Worm (Caenorhabditis elegans) whole organism, L1 larva: ENCODE results near the gene srh-218.

ENCODE experiments used
- aha-1 ChIP-seq: fragments of 150-350 bp; optimal IDR thresholded peaks from 2 replicates; lab custom pipeline; 2014; ENCODE audit warnings: missing biosample characterization, missing genetic modification characterization
- efl-1 ChIP-seq, 4 experiments: fragments of 150-350 bp; optimal IDR thresholded peaks in 3 of 4; peaks in 1 of 4; 1 replicate in 1 of 4; 2 replicates in 3 of 4; lab custom pipeline; 2014; ENCODE audit warnings: missing biosample characterization in 2 of 4, missing genetic modification characterization in 2 of 4, missing genetic modification reagents in 2 of 4
- lin-13 ChIP-seq: fragments of 150-350 bp; optimal IDR thresholded peaks from 2 replicates; lab custom pipeline; 2014; ENCODE audit warnings: missing biosample characterization, missing genetic modification reagents, missing genetic modification characterization
- mef-2 ChIP-seq: fragments of 150-350 bp; optimal IDR thresholded peaks from 2 replicates; lab custom pipeline; 2014; ENCODE audit warnings: missing biosample characterization, missing genetic modification characterization

DNA sequence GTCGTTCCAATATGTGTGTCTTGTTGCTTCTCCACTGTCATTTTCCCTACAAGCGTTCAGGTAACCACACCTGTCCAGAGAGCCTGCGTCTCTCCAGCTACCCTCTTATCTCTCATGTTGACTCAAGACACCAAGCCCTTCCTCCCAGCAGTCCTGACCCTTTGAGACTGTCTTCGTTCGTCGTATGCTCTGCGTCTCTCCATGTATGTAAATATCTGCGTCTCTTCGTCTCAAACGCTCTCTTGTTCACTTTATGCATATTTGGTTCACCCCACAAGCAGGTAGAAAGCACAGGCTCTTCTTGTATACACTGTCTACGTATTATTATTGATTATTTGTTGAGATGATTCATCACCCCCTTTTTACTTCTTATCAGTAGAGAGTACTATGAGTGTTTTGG lies 4.0 kb downstream of the srh-218 start:
- peak; percentile 20 to 48 for TF ChIP-seq efl-1 (optimal IDR thresholded peaks at IDR 0.05; lab: Kevin White, UChicago)
- no peak for TF ChIP-seq efl-1 (GFP tag; optimal IDR thresholded peaks at IDR 0.05 in 1 of 2; lab: Kevin White, UChicago)
- no peak for TF ChIP-seq lin-13 (GFP tag; lab: Kevin White, UChicago)
- no peak for TF ChIP-seq mef-2 (tag; lab: Kevin White, UChicago)
- no peak for TF ChIP-seq aha-1 (tag; lab: Kevin White, UChicago)
